ENCODE assay signal across 4 fruit fly cellular contexts in genomic region chr3R:28898921-28899545, dm6.
TF ChIP-seq lines count a peak whose summit lies in the region.

No protein-coding gene starts in this region.

- no peak for TF ChIP-seq CTCF in whole organism, embryonic (GFP tag; optimal IDR thresholded peaks at IDR 0.05; lab: Kevin White, UChicago)

TF ChIP-seq in whole organism, 6 proteins besides CTCF, POLR2A, EP300 and RAD21:
- TF ChIP-seq psq (optimal IDR thresholded peaks at IDR 0.05; lab: Kevin White, UChicago) (no peak), pan (optimal IDR thresholded peaks at IDR 0.05; lab: Kevin White, UChicago) (peak; percentile 20)
TF ChIP-seq in whole organism: peak in this region for 1.

TF ChIP-seq in whole organism, embryonic, 481 proteins besides CTCF, POLR2A, EP300 and RAD21 (continues in another document):
- TF ChIP-seq sens (GFP tag; lab: Kevin White, UChicago) (no peak), dm (GFP tag; optimal IDR thresholded peaks at IDR 0.05; lab: Kevin White, UChicago) (no peak), CG14860 (GFP tag; IDR thresholded peaks at IDR 0.05; lab: Robert Waterston, UW; ENCODE audit: partially characterized antibody) (no peak), nerfin-2 (GFP tag; IDR thresholded peaks at IDR 0.05; lab: Robert Waterston, UW; ENCODE audit: partially characterized antibody) (no peak), da (GFP tag; optimal IDR thresholded peaks at IDR 0.05; lab: Kevin White, UChicago) (no peak), GATAe (GFP tag; conservative IDR thresholded peaks at IDR 0.05; lab: Robert Waterston, UW) (peak; percentile 58; the same call in 1 of the 2 replicates), Rx (GFP tag; IDR thresholded peaks at IDR 0.05; lab: Robert Waterston, UW) (no peak), gt (GFP tag; IDR thresholded peaks at IDR 0.05; lab: Robert Waterston, UW) (no peak), CG3407 (GFP tag; optimal IDR thresholded peaks at IDR 0.05; lab: Kevin White, UChicago) (no peak), fu2 (GFP tag; optimal IDR thresholded peaks at IDR 0.05; lab: Kevin White, UChicago) (no peak), Hey (tag; optimal IDR thresholded peaks at IDR 0.05; lab: Kevin White, UChicago) (peak; percentile 11), CG17612 (GFP tag; IDR thresholded peaks at IDR 0.05; lab: Robert Waterston, UW) (no peak), CG10147 (GFP tag; optimal IDR thresholded peaks at IDR 0.05; lab: Kevin White, UChicago) (no peak), Doc2 (GFP tag; IDR thresholded peaks at IDR 0.05; lab: Robert Waterston, UW) (no peak), dati (GFP tag; IDR thresholded peaks at IDR 0.05; lab: Robert Waterston, UW) (no peak), CG34376 (GFP tag; optimal IDR thresholded peaks at IDR 0.05; lab: Kevin White, UChicago) (peak; percentile 48), grn (GFP tag; optimal IDR thresholded peaks at IDR 0.05; lab: Kevin White, UChicago) (peak; percentile 79), dan (GFP tag; IDR thresholded peaks at IDR 0.05; lab: Robert Waterston, UW) (no peak), chif (GFP tag; optimal IDR thresholded peaks at IDR 0.05; lab: Kevin White, UChicago) (no peak), Elba2 (GFP tag; optimal IDR thresholded peaks at IDR 0.05; lab: Kevin White, UChicago) (no peak), Dek (tag; optimal IDR thresholded peaks at IDR 0.05; lab: Kevin White, UChicago) (no peak), CG1792 (GFP tag; optimal IDR thresholded peaks at IDR 0.05; lab: Kevin White, UChicago) (no peak), Six4 (GFP tag; optimal IDR thresholded peaks at IDR 0.05; lab: Kevin White, UChicago) (no peak), zen2 (GFP tag; IDR thresholded peaks at IDR 0.05; lab: Robert Waterston, UW; ENCODE audit: partially characterized antibody) (no peak), CG15514 (GFP tag; optimal IDR thresholded peaks at IDR 0.05; lab: Kevin White, UChicago) (no peak), CG17186 (GFP tag; optimal IDR thresholded peaks at IDR 0.05; lab: Kevin White, UChicago) (no peak), CG15073 (GFP tag; optimal IDR thresholded peaks at IDR 0.05; lab: Kevin White, UChicago) (no peak), CG1602 (GFP tag; optimal IDR thresholded peaks at IDR 0.05; lab: Kevin White, UChicago) (no peak), nom (GFP tag; optimal IDR thresholded peaks at IDR 0.05; lab: Kevin White, UChicago) (no peak), CG13894 (tag; optimal IDR thresholded peaks at IDR 0.05; lab: Kevin White, UChicago) (peak; percentile 24), bab2 (GFP tag; optimal IDR thresholded peaks at IDR 0.05; lab: Kevin White, UChicago) (no peak)

TF ChIP-seq in whole organism, prepupa, 60 proteins besides CTCF, POLR2A, EP300 and RAD21:
- peak; percentile 41 for TF ChIP-seq fkh (GFP tag; optimal IDR thresholded peaks at IDR 0.05; lab: Kevin White, UChicago)
- TF ChIP-seq Hr38 (GFP tag; optimal IDR thresholded peaks at IDR 0.05; lab: Kevin White, UChicago), result no peak
- no peak for TF ChIP-seq Sox14 (GFP tag; optimal IDR thresholded peaks at IDR 0.05; lab: Kevin White, UChicago)
- no peak for TF ChIP-seq acj6 (GFP tag; optimal IDR thresholded peaks at IDR 0.05; lab: Kevin White, UChicago)
- no peak for TF ChIP-seq achi (GFP tag; optimal IDR thresholded peaks at IDR 0.05; lab: Kevin White, UChicago)
- peak; percentile 88 for TF ChIP-seq vri (GFP tag; optimal IDR thresholded peaks at IDR 0.05; lab: Kevin White, UChicago)
- TF ChIP-seq Gug (GFP tag; IDR thresholded peaks at IDR 0.05; lab: Robert Waterston, UW), result no peak
- TF ChIP-seq CG11294 (GFP tag; IDR thresholded peaks at IDR 0.05; lab: Robert Waterston, UW), result no peak
- peak; percentile 36 for TF ChIP-seq dsx (GFP tag; optimal IDR thresholded peaks at IDR 0.05; lab: Kevin White, UChicago; ENCODE audit: poor library complexity, severe bottlenecking)
- no peak for TF ChIP-seq CG15336 (GFP tag; IDR thresholded peaks at IDR 0.05; lab: Robert Waterston, UW)
- TF ChIP-seq CG11762 (GFP tag; optimal IDR thresholded peaks at IDR 0.05; lab: Kevin White, UChicago; ENCODE audit: insufficient read depth), result no peak
- no peak for TF ChIP-seq CG32006 (GFP tag; optimal IDR thresholded peaks at IDR 0.05; lab: Kevin White, UChicago)

TF ChIP-seq in whole organism, pupa, 21 proteins besides CTCF, POLR2A, EP300 and RAD21:
- TF ChIP-seq CG14655 (GFP tag; optimal IDR thresholded peaks at IDR 0.05; lab: Kevin White, UChicago) (no peak), Pif1B (GFP tag; optimal IDR thresholded peaks at IDR 0.05; lab: Kevin White, UChicago) (no peak), D1 (tag; optimal IDR thresholded peaks at IDR 0.05; lab: Kevin White, UChicago) (no peak), EcR (GFP tag; optimal IDR thresholded peaks at IDR 0.05; lab: Kevin White, UChicago) (peak; percentile 53), CG34367 (tag; optimal IDR thresholded peaks at IDR 0.05; lab: Kevin White, UChicago) (no peak)
